Fruit fly (Drosophila melanogaster) S2 (cell line): ENCODE results near the gene CG43179.

Experiments used
- CG8478 ChIP-seq: fragments of >200 bp; optimal IDR thresholded peaks from 2 replicates; lab custom pipeline; 2018
- CTCF ChIP-seq, 2 experiments: fragments of >200 bp; optimal IDR thresholded peaks; 2 replicates each; lab custom pipeline; 2018

- TF ChIP-seq CG8478 (lab: Kevin White, UChicago) (no peak), CTCF (optimal IDR thresholded peaks at IDR 0.05; lab: Kevin White, UChicago) (no peak)
Measured at dm6 chr3R:14283042-14283626, 27.2 kb downstream of the CG43179 start.
